Worm (Caenorhabditis elegans) whole organism, L3 larva: Measurements from ENCODE around the gene try-9.

Source experiments
- aly-2 ChIP-seq: fragments of 150-350 bp; optimal IDR thresholded peaks from 2 replicates; lab custom pipeline; 2014; ENCODE audit warnings: missing biosample characterization, missing genetic modification characterization
- ama-1 ChIP-seq: fragments of 150-350 bp; optimal IDR thresholded peaks from 2 replicates; lab custom pipeline; 2018
- ceh-82 ChIP-seq: fragments of 150-350 bp; optimal IDR thresholded peaks from 2 replicates; lab custom pipeline; 2014; ENCODE audit warnings: missing biosample characterization, missing genetic modification characterization
- mdl-1 ChIP-seq: fragments of 150-350 bp; optimal IDR thresholded peaks from 2 replicates; lab custom pipeline; 2014; ENCODE audit warnings: missing biosample characterization, missing genetic modification characterization
- nhr-28 ChIP-seq: fragments of 150-350 bp; optimal IDR thresholded peaks from 2 replicates; lab custom pipeline; 2014; ENCODE audit warnings: missing biosample characterization, missing genetic modification characterization
- ztf-11 ChIP-seq: fragments of 150-350 bp; optimal IDR thresholded peaks from 2 replicates; lab custom pipeline; 2014; ENCODE audit warnings: missing biosample characterization, missing genetic modification characterization

- no peak for TF ChIP-seq ceh-82 (tag; lab: Kevin White, UChicago)
- TF ChIP-seq nhr-28 (tag; lab: Kevin White, UChicago) = no peak
- TF ChIP-seq ztf-11 (tag; lab: Kevin White, UChicago) = no peak
- TF ChIP-seq ama-1 (lab: Kevin White, UChicago) = no peak
- no peak for TF ChIP-seq aly-2
- no peak for TF ChIP-seq mdl-1 (tag; lab: Kevin White, UChicago)
These were observed 23.7 kb upstream of the try-9 start for ce11 chrII:4344317-4344716.
